Worm (Caenorhabditis elegans): Measurements from ENCODE around the gene srg-21.

srg-21 gene

ce11 chrII:3064631-3065030 is 26.5 kb downstream of the srg-21 start:
- TF ChIP-seq sea-1 (GFP tag; conservative IDR thresholded peaks at IDR 0.05): no peak
- no peak for TF ChIP-seq flt-1 (GFP tag; IDR thresholded peaks at IDR 0.05)
- TF ChIP-seq hmbx-1 (tag; optimal IDR thresholded peaks at IDR 0.05): no peak
- TF ChIP-seq ama-1 (optimal IDR thresholded peaks at IDR 0.05): no peak
- no peak for TF ChIP-seq scrt-1 (GFP tag; IDR thresholded peaks at IDR 0.05)
- TF ChIP-seq ets-7 (tag; optimal IDR thresholded peaks at IDR 0.05): no peak
- no peak for TF ChIP-seq hmg-4 (GFP tag; optimal IDR thresholded peaks at IDR 0.05)
- no peak for TF ChIP-seq ceh-13 (GFP tag; optimal IDR thresholded peaks at IDR 0.05)
- TF ChIP-seq pes-1 (GFP tag; IDR thresholded peaks at IDR 0.05): no peak
- TF ChIP-seq B0310.2 (tag; optimal IDR thresholded peaks at IDR 0.05): no peak
- TF ChIP-seq ceh-36 (tag; optimal IDR thresholded peaks at IDR 0.05): no peak
- no peak for TF ChIP-seq tbx-11 (GFP tag; IDR thresholded peaks at IDR 0.05)
- no peak for TF ChIP-seq F13C5.2 (tag; optimal IDR thresholded peaks at IDR 0.05)
- no peak for TF ChIP-seq aly-1 (tag; optimal IDR thresholded peaks at IDR 0.05)
- TF ChIP-seq tbx-37 (GFP tag; conservative IDR thresholded peaks at IDR 0.05): no peak
- no peak for TF ChIP-seq tra-4 (tag; optimal IDR thresholded peaks at IDR 0.05)
- no peak for TF ChIP-seq hnd-1 (tag; optimal IDR thresholded peaks at IDR 0.05)

ce11 chrII:3063984-3064383 is 27.2 kb downstream of the srg-21 start:
- TF ChIP-seq scrt-1 (GFP tag; IDR thresholded peaks at IDR 0.05): no peak
- no peak for TF ChIP-seq tbx-11 (GFP tag; IDR thresholded peaks at IDR 0.05)
- no peak for TF ChIP-seq flt-1 (GFP tag; IDR thresholded peaks at IDR 0.05)

DNA sequence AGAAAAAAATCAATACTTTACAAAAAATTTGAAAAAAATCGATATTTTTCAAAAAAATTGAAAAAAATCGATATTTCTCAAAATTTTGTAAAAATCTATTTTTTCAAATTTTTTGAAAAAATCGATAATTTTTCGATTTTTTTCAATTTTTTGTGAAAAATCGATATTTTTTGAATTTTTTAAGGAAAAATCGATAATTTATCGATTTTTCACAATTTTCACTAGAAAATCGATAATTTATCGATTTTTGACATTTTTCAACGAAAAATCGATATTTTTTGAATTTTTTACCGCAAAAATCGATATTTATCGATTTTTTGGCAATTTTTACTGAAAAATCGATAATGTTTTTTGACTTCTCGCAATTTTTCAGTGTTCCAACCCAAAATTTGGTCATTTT is 27.8 kb downstream of the srg-21 start:
- TF ChIP-seq tbx-11 (GFP tag; IDR thresholded peaks at IDR 0.05) (no peak), ceh-36 (tag; optimal IDR thresholded peaks at IDR 0.05) (no peak), B0310.2 (tag; optimal IDR thresholded peaks at IDR 0.05) (no peak), ets-7 (tag; optimal IDR thresholded peaks at IDR 0.05) (no peak), tra-4 (tag; optimal IDR thresholded peaks at IDR 0.05) (no peak), scrt-1 (GFP tag; IDR thresholded peaks at IDR 0.05) (no peak), hmg-4 (GFP tag; optimal IDR thresholded peaks at IDR 0.05) (no peak), pes-1 (GFP tag; IDR thresholded peaks at IDR 0.05) (no peak), hmbx-1 (tag; optimal IDR thresholded peaks at IDR 0.05) (no peak), hnd-1 (tag; optimal IDR thresholded peaks at IDR 0.05) (no peak), sea-1 (GFP tag; conservative IDR thresholded peaks at IDR 0.05) (no peak), ceh-13 (GFP tag; optimal IDR thresholded peaks at IDR 0.05) (no peak), aly-1 (tag; optimal IDR thresholded peaks at IDR 0.05) (no peak), F13C5.2 (tag; optimal IDR thresholded peaks at IDR 0.05) (no peak), flt-1 (GFP tag; IDR thresholded peaks at IDR 0.05) (no peak), tbx-37 (GFP tag; conservative IDR thresholded peaks at IDR 0.05) (no peak), ama-1 (optimal IDR thresholded peaks at IDR 0.05) (no peak)

ce11 chrII:3062876-3063275 is 28.3 kb downstream of the srg-21 start:
- TF ChIP-seq ceh-13 (GFP tag; optimal IDR thresholded peaks at IDR 0.05) (no peak), ets-7 (tag; optimal IDR thresholded peaks at IDR 0.05) (no peak), sea-1 (GFP tag; conservative IDR thresholded peaks at IDR 0.05) (no peak), flt-1 (GFP tag; IDR thresholded peaks at IDR 0.05) (no peak), B0310.2 (tag; optimal IDR thresholded peaks at IDR 0.05) (no peak), tbx-37 (GFP tag; conservative IDR thresholded peaks at IDR 0.05) (no peak), F13C5.2 (tag; optimal IDR thresholded peaks at IDR 0.05) (no peak), scrt-1 (GFP tag; IDR thresholded peaks at IDR 0.05) (no peak), tbx-11 (GFP tag; IDR thresholded peaks at IDR 0.05) (no peak), aly-1 (tag; optimal IDR thresholded peaks at IDR 0.05) (no peak), hmbx-1 (tag; optimal IDR thresholded peaks at IDR 0.05) (no peak), ceh-36 (tag; optimal IDR thresholded peaks at IDR 0.05) (no peak), hnd-1 (tag; optimal IDR thresholded peaks at IDR 0.05) (no peak)

DNA sequence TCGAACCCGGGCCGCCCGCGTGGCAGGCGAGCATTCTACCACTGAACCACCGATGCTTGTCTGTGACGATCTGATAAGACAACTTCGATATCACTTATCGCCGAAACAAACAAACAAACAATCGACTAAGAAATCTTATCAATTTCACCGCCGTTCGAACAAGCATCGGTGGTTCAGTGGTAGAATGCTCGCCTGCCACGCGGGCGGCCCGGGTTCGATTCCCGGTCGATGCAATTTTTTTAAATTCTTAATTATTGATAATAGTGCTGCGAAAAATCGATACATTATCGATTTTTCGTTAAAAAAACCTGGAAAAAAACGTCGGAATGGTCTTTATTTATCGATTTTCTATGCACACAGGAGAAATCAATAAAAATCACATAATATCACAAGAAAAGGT is 28.9 kb downstream of the srg-21 start:
- TF ChIP-seq hmg-4 (GFP tag; optimal IDR thresholded peaks at IDR 0.05) (no peak), hmbx-1 (tag; optimal IDR thresholded peaks at IDR 0.05) (no peak), scrt-1 (GFP tag; IDR thresholded peaks at IDR 0.05) (0 out of 2 replicates have a peak, but pooled peaks have one; percentile 9), pes-1 (GFP tag; IDR thresholded peaks at IDR 0.05) (0 out of 2 replicates have a peak, but pooled peaks have one; percentile 26), tbx-37 (GFP tag; conservative IDR thresholded peaks at IDR 0.05) (no peak)

ce11 chrII:3061605-3062004 is 29.6 kb downstream of the srg-21 start:
- TF ChIP-seq scrt-1 (GFP tag; IDR thresholded peaks at IDR 0.05): no peak
- TF ChIP-seq pes-1 (GFP tag; IDR thresholded peaks at IDR 0.05): no peak
- TF ChIP-seq sea-1 (GFP tag; conservative IDR thresholded peaks at IDR 0.05): no peak
- no peak for TF ChIP-seq hnd-1 (tag; optimal IDR thresholded peaks at IDR 0.05)
- no peak for TF ChIP-seq flt-1 (GFP tag; IDR thresholded peaks at IDR 0.05)
- no peak for TF ChIP-seq hmg-4 (GFP tag; optimal IDR thresholded peaks at IDR 0.05)
- no peak for TF ChIP-seq ceh-13 (GFP tag; optimal IDR thresholded peaks at IDR 0.05)
- TF ChIP-seq hmbx-1 (tag; optimal IDR thresholded peaks at IDR 0.05): no peak
- no peak for TF ChIP-seq ama-1 (optimal IDR thresholded peaks at IDR 0.05)
- TF ChIP-seq ets-7 (tag; optimal IDR thresholded peaks at IDR 0.05): no peak
- TF ChIP-seq B0310.2 (tag; optimal IDR thresholded peaks at IDR 0.05): no peak
- no peak for TF ChIP-seq aly-1 (tag; optimal IDR thresholded peaks at IDR 0.05)
- no peak for TF ChIP-seq ceh-36 (tag; optimal IDR thresholded peaks at IDR 0.05)
- TF ChIP-seq tbx-37 (GFP tag; conservative IDR thresholded peaks at IDR 0.05): no peak
- no peak for TF ChIP-seq tbx-11 (GFP tag; IDR thresholded peaks at IDR 0.05)
- no peak for TF ChIP-seq F13C5.2 (tag; optimal IDR thresholded peaks at IDR 0.05)
- no peak for TF ChIP-seq tra-4 (tag; optimal IDR thresholded peaks at IDR 0.05)

DNA sequence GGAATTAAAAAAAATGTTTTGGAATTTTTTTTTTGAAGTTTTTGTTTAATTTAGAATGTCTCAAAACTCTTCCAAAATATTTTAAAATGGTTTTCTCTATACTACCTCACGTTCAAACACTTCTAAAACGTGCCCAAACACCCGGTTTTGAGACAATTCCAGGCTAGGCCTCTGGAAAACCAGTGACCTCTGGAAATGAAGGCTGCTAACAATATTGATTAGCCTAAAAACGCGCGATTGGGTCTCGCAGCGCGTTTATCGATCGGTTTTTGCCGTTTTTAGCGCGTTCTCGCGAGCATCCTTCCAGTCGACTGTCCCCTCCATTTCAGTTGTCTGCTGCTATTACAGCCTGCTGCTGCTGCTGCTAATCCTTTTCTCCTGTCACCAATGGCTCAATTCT is 30.4 kb downstream of the srg-21 start, which contains the start of gene Y25C1A.6:
Gene Y25C1A.6 (plus strand): TSS at position 301 of the 400 bp plus-strand sequence.
- TF ChIP-seq ets-7 (tag; optimal IDR thresholded peaks at IDR 0.05) (no peak), tbx-11 (GFP tag; IDR thresholded peaks at IDR 0.05) (no peak), B0310.2 (tag; optimal IDR thresholded peaks at IDR 0.05) (no peak), ceh-13 (GFP tag; optimal IDR thresholded peaks at IDR 0.05) (no peak), aly-1 (tag; optimal IDR thresholded peaks at IDR 0.05) (no peak), hmg-4 (GFP tag; optimal IDR thresholded peaks at IDR 0.05) (no peak), ama-1 (optimal IDR thresholded peaks at IDR 0.05) (no peak), pes-1 (GFP tag; IDR thresholded peaks at IDR 0.05) (no peak), ceh-36 (tag; optimal IDR thresholded peaks at IDR 0.05) (no peak), hmbx-1 (tag; optimal IDR thresholded peaks at IDR 0.05) (no peak), hnd-1 (tag; optimal IDR thresholded peaks at IDR 0.05) (no peak)
